Worm (Caenorhabditis elegans) whole organism, L4 larva: ENCODE measurements around the gene smvt-1.

ENCODE experiments used
- F26F4.8 ChIP-seq: fragments of 200-800 bp; sonication (Bioruptor generic); conservative IDR thresholded peaks from 2 replicates; pipeline ENCODE4 v1.3.6; 2022; ENCODE audit warnings: missing genetic modification characterization, missing compliant biosample characterization
- F37D6.2 ChIP-seq: sonication (generic microtip); optimal IDR thresholded peaks from 2 replicates; lab custom pipeline; 2016; ENCODE audit warnings: mild to moderate bottlenecking, missing genetic modification characterization, missing compliant biosample characterization
- F44E2.7 ChIP-seq: fragments of 200-800 bp; sonication (Bioruptor generic); IDR thresholded peaks from 2 replicates; pipeline ENCODE4 v2.1.2; 2022; ENCODE audit warnings: missing genetic modification characterization, missing compliant biosample characterization
- R02D3.7 ChIP-seq: fragments of 150-350 bp; sonication (generic microtip); optimal IDR thresholded peaks from 3 replicates; lab custom pipeline; 2014; ENCODE audit warnings: missing biosample characterization, missing genetic modification characterization
- T20F7.1 ChIP-seq: fragments of 200-800 bp; sonication (Bioruptor generic); optimal IDR thresholded peaks from 2 replicates; lab custom pipeline; 2018; ENCODE audit warnings: mild to moderate bottlenecking, missing genetic modification characterization, missing compliant biosample characterization
- T26A8.4 ChIP-seq: fragments of 200-800 bp; sonication (Bioruptor generic); IDR thresholded peaks from 2 replicates; pipeline ENCODE4 v1.3.6; 2022; ENCODE audit warnings: missing genetic modification characterization, missing compliant biosample characterization
- Y75B8A.6 ChIP-seq: fragments of 200-800 bp; sonication (Bioruptor generic); IDR thresholded peaks from 2 replicates; pipeline ENCODE4 v1.3.6; 2022; ENCODE audit warnings: missing genetic modification reagents, missing genetic modification characterization, missing compliant biosample characterization
- ZK337.2 ChIP-seq: fragments of 200-800 bp; sonication (Bioruptor generic); IDR thresholded peaks from 2 replicates; pipeline ENCODE4 v1.3.6; 2022; ENCODE audit warnings: missing genetic modification reagents, missing genetic modification characterization, missing compliant biosample characterization
- arid-1 ChIP-seq: fragments of 200-800 bp; sonication (Bioruptor generic); conservative IDR thresholded peaks from 2 replicates; pipeline ENCODE4 v1.3.6; 2022; ENCODE audit warnings: missing genetic modification reagents, missing genetic modification characterization, missing compliant biosample characterization
- ceh-28 ChIP-seq: fragments of 150-350 bp; optimal IDR thresholded peaks from 2 replicates; lab custom pipeline; 2014; ENCODE audit warnings: missing biosample characterization, missing genetic modification reagents, missing genetic modification characterization
- ceh-44 ChIP-seq: fragments of 200-800 bp; sonication (Bioruptor generic); IDR thresholded peaks from 2 replicates; pipeline ENCODE4 v1.3.6; 2022; ENCODE audit warnings: missing genetic modification reagents, missing genetic modification characterization, missing compliant biosample characterization
- ces-1 ChIP-seq: fragments of 150-350 bp; sonication (generic microtip); optimal IDR thresholded peaks from 4 replicates; lab custom pipeline; 2014; ENCODE audit warnings: missing biosample characterization, missing genetic modification reagents, missing genetic modification characterization
- ctbp-1 ChIP-seq: fragments of 200-800 bp; sonication (Bioruptor generic); IDR thresholded peaks from 2 replicates; pipeline ENCODE4 v1.3.6; 2022; ENCODE audit warnings: missing genetic modification reagents, missing genetic modification characterization, missing compliant biosample characterization
- daf-12 ChIP-seq: fragments of 150-350 bp; optimal IDR thresholded peaks from 2 replicates; lab custom pipeline; 2014; ENCODE audit warnings: missing biosample characterization, missing genetic modification reagents, missing genetic modification characterization
- daf-19 ChIP-seq: fragments of 200-800 bp; sonication (Bioruptor generic); conservative IDR thresholded peaks from 2 replicates; pipeline ENCODE4 v1.3.6; 2022; ENCODE audit warnings: missing genetic modification characterization, missing compliant biosample characterization
- dmd-9 ChIP-seq: fragments of 200-800 bp; sonication (Bioruptor generic); IDR thresholded peaks from 2 replicates; pipeline ENCODE4 v1.3.6; 2022; ENCODE audit warnings: missing genetic modification reagents, missing genetic modification characterization, missing compliant biosample characterization
- duxl-1 ChIP-seq: sonication (generic microtip); optimal IDR thresholded peaks from 2 replicates; lab custom pipeline; 2016; ENCODE audit warnings: mild to moderate bottlenecking, missing genetic modification characterization, moderate library complexity, missing compliant biosample characterization; ENCODE audit not compliant: poor library complexity
- dve-1 ChIP-seq: sonication (generic microtip); optimal IDR thresholded peaks from 2 replicates; lab custom pipeline; 2017; ENCODE audit warnings: antibody characterized with exemption, mild to moderate bottlenecking, missing genetic modification characterization, missing compliant biosample characterization; ENCODE audit not compliant: insufficient read depth
- fkh-10 ChIP-seq: fragments of 150-350 bp; optimal IDR thresholded peaks from 2 replicates; lab custom pipeline; 2014; ENCODE audit warnings: missing biosample characterization, missing genetic modification reagents, missing genetic modification characterization
- fos-1 ChIP-seq: fragments of 150-350 bp; optimal IDR thresholded peaks from 2 replicates; lab custom pipeline; 2014; ENCODE audit warnings: missing biosample characterization, missing genetic modification characterization
- hif-1 ChIP-seq, 2 experiments: sonication (generic microtip); optimal IDR thresholded peaks; 2 replicates each; lab custom pipeline; 2016 to 2017; ENCODE audit warnings: missing compliant biosample characterization in 2 of 2, missing genetic modification characterization in 2 of 2, missing genetic modification reagents in 2 of 2, missing genotype in 2 of 2, mild to moderate bottlenecking in 1 of 2
- hlh-11 ChIP-seq: fragments of 200-800 bp; sonication (Bioruptor generic); optimal IDR thresholded peaks from 2 replicates; lab custom pipeline; 2018; ENCODE audit warnings: mild to moderate bottlenecking, missing genetic modification characterization, missing compliant biosample characterization
- hmg-1.1 ChIP-seq: fragments of 200-800 bp; sonication (Bioruptor generic); IDR thresholded peaks from 2 replicates; pipeline ENCODE4 v1.3.6; 2022; ENCODE audit warnings: missing genetic modification reagents, missing genetic modification characterization, missing compliant biosample characterization
- lim-7 ChIP-seq: fragments of 200-800 bp; sonication (Bioruptor generic); IDR thresholded peaks from 2 replicates; pipeline ENCODE4 v1.3.6; 2022; ENCODE audit warnings: missing genetic modification characterization, missing compliant biosample characterization
- lin-1 ChIP-seq: fragments of 200-800 bp; sonication (Bioruptor generic); IDR thresholded peaks from 2 replicates; pipeline ENCODE4 v1.3.6; 2022; ENCODE audit warnings: missing genetic modification reagents, missing genetic modification characterization, missing compliant biosample characterization
- lir-3 ChIP-seq: sonication (generic microtip); optimal IDR thresholded peaks from 2 replicates; lab custom pipeline; 2016; ENCODE audit warnings: mild to moderate bottlenecking, missing genetic modification characterization, missing compliant biosample characterization
- lsy-2 ChIP-seq, 2 experiments: fragments of 150-350 bp in 1 of 2; sonication (generic microtip) in 1 of 2; optimal IDR thresholded peaks; 2 replicates each; lab custom pipeline; 2014 to 2017; ENCODE audit warnings: missing biosample characterization in 2 of 2, missing genetic modification characterization in 2 of 2
- madf-5 ChIP-seq, 2 experiments: fragments of 200-800 bp; sonication (Bioruptor generic); IDR thresholded peaks; 2 replicates each; pipeline ENCODE4 v1.3.6; 2022; ENCODE audit warnings: missing compliant biosample characterization in 2 of 2, missing genetic modification characterization in 2 of 2
- madf-9 ChIP-seq: fragments of 200-800 bp; sonication (Bioruptor generic); conservative IDR thresholded peaks from 2 replicates; pipeline ENCODE4 v1.3.6; 2022; ENCODE audit warnings: missing genetic modification reagents, missing genetic modification characterization, missing compliant biosample characterization
- mdl-1 ChIP-seq, 2 experiments: fragments of 150-350 bp in 1 of 2; sonication (generic microtip) in 1 of 2; optimal IDR thresholded peaks; 2 replicates each; lab custom pipeline; 2014 to 2017; ENCODE audit warnings: missing biosample characterization in 2 of 2, missing genetic modification characterization in 2 of 2
- mdt-29 ChIP-seq: fragments of 200-800 bp; sonication (Bioruptor generic); IDR thresholded peaks from 2 replicates; pipeline ENCODE4 v1.3.6; 2022; ENCODE audit warnings: missing genetic modification reagents, missing genetic modification characterization, missing compliant biosample characterization
- mep-1 ChIP-seq: fragments of 150-350 bp; sonication (generic microtip); optimal IDR thresholded peaks from 3 replicates; lab custom pipeline; 2014; ENCODE audit warnings: missing biosample characterization, missing genetic modification characterization
- mes-2 ChIP-seq: sonication (generic microtip); optimal IDR thresholded peaks from 2 replicates; lab custom pipeline; 2016; ENCODE audit warnings: missing genotype, mild to moderate bottlenecking, missing genetic modification characterization, missing compliant biosample characterization; ENCODE audit not compliant: poor library complexity, severe bottlenecking
- nhr-102 ChIP-seq: sonication (generic microtip); optimal IDR thresholded peaks from 2 replicates; lab custom pipeline; 2016; ENCODE audit warnings: mild to moderate bottlenecking, missing genetic modification characterization, moderate library complexity, missing compliant biosample characterization
- nhr-111 ChIP-seq: fragments of 200-800 bp; sonication (Bioruptor generic); optimal IDR thresholded peaks from 2 replicates; lab custom pipeline; 2018; ENCODE audit warnings: mild to moderate bottlenecking, missing genetic modification characterization, missing compliant biosample characterization
- nhr-28 ChIP-seq: fragments of 150-350 bp; optimal IDR thresholded peaks from 2 replicates; lab custom pipeline; 2014; ENCODE audit warnings: missing biosample characterization, missing genetic modification characterization
- nhr-41 ChIP-seq: fragments of 200-800 bp; sonication (Bioruptor generic); IDR thresholded peaks from 2 replicates; pipeline ENCODE4 v1.3.6; 2022; ENCODE audit warnings: missing genetic modification reagents, missing genetic modification characterization, missing compliant biosample characterization
- nhr-6 ChIP-seq: fragments of 150-350 bp; optimal IDR thresholded peaks from 2 replicates; lab custom pipeline; 2014; ENCODE audit warnings: missing biosample characterization, missing genetic modification characterization
- nhr-76 ChIP-seq: fragments of 150-350 bp; optimal IDR thresholded peaks from 2 replicates; lab custom pipeline; 2014; ENCODE audit warnings: missing biosample characterization, missing genetic modification characterization
- php-3 ChIP-seq: fragments of 200-800 bp; sonication (Bioruptor generic); IDR thresholded peaks from 2 replicates; pipeline ENCODE4 v1.3.6; 2022; ENCODE audit warnings: missing genetic modification reagents, missing genetic modification characterization, missing compliant biosample characterization
- pqm-1 ChIP-seq: sonication (generic microtip); optimal IDR thresholded peaks from 2 replicates; lab custom pipeline; 2017; ENCODE audit warnings: missing biosample characterization, missing genetic modification characterization
- saeg-2 ChIP-seq: fragments of 200-800 bp; sonication (Bioruptor generic); IDR thresholded peaks from 2 replicates; pipeline ENCODE4 v1.3.6; 2022; ENCODE audit warnings: missing genetic modification reagents, missing genetic modification characterization, missing compliant biosample characterization
- set-16 ChIP-seq: fragments of 200-800 bp; sonication (Bioruptor generic); IDR thresholded peaks from 2 replicates; pipeline ENCODE4 v1.3.6; 2022; ENCODE audit warnings: missing genetic modification reagents, missing genetic modification characterization, missing compliant biosample characterization
- spr-3 ChIP-seq: fragments of 200-800 bp; sonication (Bioruptor generic); optimal IDR thresholded peaks from 2 replicates; lab custom pipeline; 2018; ENCODE audit warnings: mild to moderate bottlenecking, missing genetic modification characterization, missing compliant biosample characterization
- tra-1 ChIP-seq: fragments of 200-800 bp; sonication (Bioruptor generic); IDR thresholded peaks from 2 replicates; pipeline ENCODE4 v1.3.6; 2022; ENCODE audit warnings: missing genetic modification reagents, missing genetic modification characterization, missing compliant biosample characterization
- zag-1 ChIP-seq: fragments of 150-350 bp; optimal IDR thresholded peaks from 2 replicates; lab custom pipeline; 2014; ENCODE audit warnings: missing biosample characterization, missing genetic modification characterization
- zfp-3 ChIP-seq: fragments of 200-800 bp; sonication (Bioruptor generic); conservative IDR thresholded peaks from 2 replicates; pipeline ENCODE4 v1.3.6; 2022; ENCODE audit warnings: missing genetic modification reagents, missing genetic modification characterization, missing compliant biosample characterization
- zip-11 ChIP-seq: fragments of 200-800 bp; sonication (Bioruptor generic); IDR thresholded peaks from 2 replicates; pipeline ENCODE4 v1.3.6; 2022; ENCODE audit warnings: missing genetic modification characterization, missing compliant biosample characterization
- zip-2 ChIP-seq: fragments of 150-350 bp; optimal IDR thresholded peaks from 2 replicates; lab custom pipeline; 2014; ENCODE audit warnings: missing biosample characterization, missing genetic modification characterization
- ztf-11 ChIP-seq: fragments of 150-350 bp; optimal IDR thresholded peaks from 2 replicates; lab custom pipeline; 2014; ENCODE audit warnings: missing biosample characterization, missing genetic modification characterization

Gene smvt-1

DNA sequence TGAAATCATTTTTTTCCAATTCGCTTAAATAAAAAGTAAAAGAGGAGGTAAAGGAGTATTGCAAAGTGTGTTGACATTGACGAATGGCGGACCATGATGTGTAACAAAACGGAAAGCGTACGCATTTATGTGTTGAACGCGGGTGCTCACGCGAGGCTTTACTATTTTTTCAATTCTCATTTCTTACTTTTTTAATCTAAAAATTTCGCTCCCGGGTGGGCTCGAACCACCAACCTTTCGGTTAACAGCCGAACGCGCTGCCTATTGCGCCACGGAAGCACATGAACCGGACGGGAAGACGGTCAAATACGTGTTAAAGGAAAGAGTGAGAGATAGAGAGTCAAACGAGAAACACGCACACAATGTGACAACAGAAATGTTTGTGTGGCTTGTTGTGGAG lies 538 bp upstream of the smvt-1 start (continued):
- TF ChIP-seq mes-2 (tag; lab: Kevin White, UChicago) (peak; percentile 74), lim-7 (GFP tag; lab: Robert Waterston, UW) (peak; percentile 81), T20F7.1 (GFP tag; lab: Kevin White, UChicago) (peak; percentile 28), Y75B8A.6 (GFP tag; lab: Robert Waterston, UW) (0 out of 2 replicates have a peak, but pooled peaks have one; percentile 72), ceh-44 (GFP tag; lab: Robert Waterston, UW) (0 out of 2 replicates have a peak, but pooled peaks have one; percentile 44), saeg-2 (GFP tag; lab: Robert Waterston, UW) (no peak), fkh-10 (GFP tag; lab: Kevin White, UChicago) (peak; percentile 49), madf-5 (GFP tag; IDR thresholded peaks at IDR 0.05; lab: Robert Waterston, UW) (peak; percentile 68 to 91; a peak in 2 of 4 replicates), zfp-3 (GFP tag; lab: Robert Waterston, UW) (0 out of 2 replicates have a peak, but pooled peaks have one; percentile 52), T26A8.4 (peak; percentile 80), fos-1 (tag; lab: Kevin White, UChicago) (no peak), hmg-1.1 (peak; percentile 94), mep-1 (tag; lab: Kevin White, UChicago) (peak; percentile 89), ces-1 (GFP tag; lab: Kevin White, UChicago) (no peak), pqm-1 (tag; lab: Kevin White, UChicago) (no peak), nhr-6 (peak; percentile 64), F26F4.8 (peak; percentile 77; the same call in 1 of the 2 replicates), nhr-111 (GFP tag; lab: Kevin White, UChicago) (peak; percentile 11), hlh-11 (tag; lab: Kevin White, UChicago) (peak; percentile 75), mdt-29 (0 out of 2 replicates have a peak, but pooled peaks have one; percentile 47), daf-19 (GFP tag; lab: Robert Waterston, UW) (peak; percentile 79), ztf-11 (tag; lab: Kevin White, UChicago) (no peak), nhr-76 (tag; lab: Kevin White, UChicago) (no peak), F44E2.7 (GFP tag; lab: Robert Waterston, UW) (peak; percentile 84; the same call in 1 of the 2 replicates), nhr-41 (GFP tag; lab: Robert Waterston, UW) (peak; percentile 88), duxl-1 (tag; lab: Kevin White, UChicago) (peak; percentile 34), F37D6.2 (peak; percentile 7), zip-11 (GFP tag; lab: Robert Waterston, UW) (0 out of 2 replicates have a peak, but pooled peaks have one; percentile 64), php-3 (GFP tag; lab: Robert Waterston, UW) (peak; percentile 18; the same call in 1 of the 2 replicates), nhr-28 (tag; lab: Kevin White, UChicago) (peak; percentile 64), set-16 (GFP tag; lab: Robert Waterston, UW) (peak; percentile 28; the same call in 1 of the 2 replicates), lin-1 (GFP tag; lab: Robert Waterston, UW) (peak; percentile 91), lir-3 (tag; lab: Kevin White, UChicago) (peak; percentile 74), madf-9 (GFP tag; lab: Robert Waterston, UW) (peak; percentile 55), dve-1 (tag; lab: Kevin White, UChicago) (peak; percentile 69), mdl-1 (tag; optimal IDR thresholded peaks at IDR 0.05; lab: Kevin White, UChicago) (peak in 1 of 2 experiments; percentile 23), daf-12 (tag; lab: Kevin White, UChicago) (no peak), zip-2 (peak; percentile 57), nhr-102 (tag; lab: Kevin White, UChicago) (peak; percentile 57), dmd-9 (0 out of 2 replicates have a peak, but pooled peaks have one; percentile 50), spr-3 (GFP tag; lab: Kevin White, UChicago) (peak; percentile 7), lsy-2 (tag; optimal IDR thresholded peaks at IDR 0.05; lab: Kevin White, UChicago) (peak in 1 of 2 experiments; percentile 65), arid-1 (GFP tag; lab: Robert Waterston, UW) (peak; percentile 73), zag-1 (tag; lab: Kevin White, UChicago) (no peak), hif-1 (tag; optimal IDR thresholded peaks at IDR 0.05; lab: Kevin White, UChicago) (peak; percentile 43 to 68), ZK337.2 (peak; percentile 51; the same call in 1 of the 2 replicates), tra-1 (no peak), ceh-28 (tag; lab: Kevin White, UChicago) (no peak), R02D3.7 (tag; lab: Kevin White, UChicago) (no peak), ctbp-1 (GFP tag; lab: Robert Waterston, UW) (peak; percentile 83)
